Worm (Caenorhabditis elegans): Measurements from ENCODE around the gene plpp-1.1.

plpp-1.1 gene

ce11 chrII:3897758-3898494 is 29.9 kb downstream of the plpp-1.1 start, which contains the start of gene F53C3.6:
F53C3.6 (plus strand) TSS chrII:3898142.
- no peak for TF ChIP-seq let-526 (GFP tag; IDR thresholded peaks at IDR 0.05)
- 0 out of 2 replicates have a peak, but pooled peaks have one; percentile 28 for TF ChIP-seq dox-1 (GFP tag; IDR thresholded peaks at IDR 0.05)
- peak; percentile 31 for TF ChIP-seq ceh-27 (GFP tag; optimal IDR thresholded peaks at IDR 0.05)
- peak; percentile 93 for TF ChIP-seq atf-7 (tag; optimal IDR thresholded peaks at IDR 0.05)
- TF ChIP-seq lin-35 (GFP tag; optimal IDR thresholded peaks at IDR 0.05): peak in 1 of 3 experiments; percentile 24
- no peak for TF ChIP-seq ztf-26 (tag; optimal IDR thresholded peaks at IDR 0.05)
- no peak for TF ChIP-seq ztf-3 (GFP tag; optimal IDR thresholded peaks at IDR 0.05)
- no peak for TF ChIP-seq snpc-1.3 (tag; optimal IDR thresholded peaks at IDR 0.05; ENCODE audit: insufficient read depth)
- no peak for TF ChIP-seq snpc-1.1 (tag; optimal IDR thresholded peaks at IDR 0.05; ENCODE audit: insufficient read depth)
- TF ChIP-seq attf-5 (GFP tag; optimal IDR thresholded peaks at IDR 0.05): peak; percentile 31
- no peak for TF ChIP-seq F39B2.1 (GFP tag; IDR thresholded peaks at IDR 0.05)
- TF ChIP-seq unc-62 (GFP tag; optimal IDR thresholded peaks at IDR 0.05): peak; percentile 16
- 0 out of 2 replicates have a peak, but pooled peaks have one; percentile 40 for TF ChIP-seq lin-26 (GFP tag; IDR thresholded peaks at IDR 0.05)
- TF ChIP-seq zfh-2 (GFP tag; conservative IDR thresholded peaks at IDR 0.05): peak; percentile 92
- peak; percentile 85 for TF ChIP-seq egrh-3 (GFP tag; IDR thresholded peaks at IDR 0.05)
- TF ChIP-seq C06A6.2 (GFP tag; conservative IDR thresholded peaks at IDR 0.05): no peak
- peak; percentile 64 for TF ChIP-seq nfyb-1 (GFP tag; IDR thresholded peaks at IDR 0.05)

ce11 chrII:3896920-3897319 is 30.9 kb downstream of the plpp-1.1 start:
- no peak for TF ChIP-seq B0336.3 (GFP tag; IDR thresholded peaks at IDR 0.05)
- peak; percentile 88 for TF ChIP-seq hmg-1.2 (GFP tag; IDR thresholded peaks at IDR 0.05)

DNA sequence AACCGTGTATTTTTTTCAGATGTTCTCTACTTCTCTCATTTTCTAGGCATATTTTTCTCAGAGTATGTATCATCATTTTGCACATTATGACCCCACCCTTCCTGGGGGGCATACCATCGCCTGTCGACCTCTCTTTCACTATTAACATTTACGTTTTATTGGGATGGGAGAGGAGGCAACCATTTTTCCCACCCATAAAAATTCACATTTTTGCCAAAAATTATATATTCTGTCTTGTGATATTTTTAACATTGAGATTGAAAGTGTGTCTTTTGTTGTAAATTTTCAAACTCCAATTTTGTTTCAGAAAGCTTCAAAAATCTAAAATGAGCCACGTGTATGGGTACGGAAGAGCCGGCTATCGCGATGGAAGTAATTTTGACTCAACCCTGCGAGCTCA is 33.0 kb downstream of the plpp-1.1 start, which contains the start of gene F53C3.7:
Gene F53C3.7 (plus strand): TSS at position 301 of the 400 bp plus-strand sequence.
- TF ChIP-seq F23B12.7 (tag; optimal IDR thresholded peaks at IDR 0.05; ENCODE audit: insufficient read depth) (no peak), K11D2.4 (GFP tag; IDR thresholded peaks at IDR 0.05) (no peak), rcor-1 (GFP tag; IDR thresholded peaks at IDR 0.05) (no peak), Y95B8A.8 (GFP tag; IDR thresholded peaks at IDR 0.05) (no peak), bed-1 (GFP tag; IDR thresholded peaks at IDR 0.05) (no peak), lin-26 (GFP tag; IDR thresholded peaks at IDR 0.05) (no peak), F10E7.11 (tag; optimal IDR thresholded peaks at IDR 0.05) (no peak), rpc-1 (optimal IDR thresholded peaks at IDR 0.05) (no peak), rpc-1 (tag; optimal IDR thresholded peaks at IDR 0.05) (no peak), ceh-40 (GFP tag; IDR thresholded peaks at IDR 0.05) (no peak), F52B5.7 (tag; optimal IDR thresholded peaks at IDR 0.05) (no peak), ZK185.1 (tag; optimal IDR thresholded peaks at IDR 0.05; ENCODE audit: poor library complexity, severe bottlenecking) (no peak)

- TF ChIP-seq F57A8.1 (GFP tag; optimal IDR thresholded peaks at IDR 0.05) (no peak), D2030.7 (GFP tag; IDR thresholded peaks at IDR 0.05) (no peak), efl-1 (GFP tag; optimal IDR thresholded peaks at IDR 0.05) (no peak), F49E8.2 (tag; optimal IDR thresholded peaks at IDR 0.05; ENCODE audit: insufficient read depth) (no peak), C17E4.6 (GFP tag; IDR thresholded peaks at IDR 0.05) (no peak), egl-18 (GFP tag; IDR thresholded peaks at IDR 0.05) (no peak), Y79H2A.3 (GFP tag; conservative IDR thresholded peaks at IDR 0.05) (no peak)
These were observed 33.9 kb downstream of the plpp-1.1 start for ce11 chrII:3893911-3894310.

Data from whole organism, young adult.